Worm (Caenorhabditis elegans): ENCODE data around the gene mrps-26.

DNA sequence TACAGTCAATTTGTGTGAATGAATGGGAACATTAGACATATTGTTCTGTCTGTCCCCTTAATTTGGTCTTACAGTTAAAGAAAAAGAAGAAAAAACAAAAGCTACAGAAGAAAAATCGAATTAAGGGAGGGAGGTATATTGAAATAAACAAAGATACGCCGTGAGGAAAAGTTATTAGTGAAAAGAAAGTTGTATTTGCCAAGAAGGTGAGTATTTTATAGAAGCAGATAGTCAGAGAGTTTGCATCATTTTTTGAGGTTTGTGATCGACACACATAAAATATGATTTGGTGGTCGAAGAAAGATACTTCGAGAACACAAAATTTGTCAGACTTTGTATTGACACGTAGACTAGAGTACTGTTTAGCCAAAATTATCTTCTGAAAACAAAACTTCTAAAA is 34.1 kb upstream of the mrps-26 start:
- no peak for TF ChIP-seq W03F9.2 (tag; optimal IDR thresholded peaks at IDR 0.05)
- no peak for TF ChIP-seq him-1 (tag; optimal IDR thresholded peaks at IDR 0.05)
- TF ChIP-seq dao-5 (tag; optimal IDR thresholded peaks at IDR 0.05): no peak

All from whole organism, L4/young adult.